Worm (Caenorhabditis elegans): ENCODE measurements around the gene dhps-1.

The dhps-1 gene

ce11 chrII:11979449-11980095, 13.2 kb upstream of the dhps-1 start, which contains the start of the genes ash-2 and Y17G7B.20:
TSS of gene ash-2 (plus strand) at chrII:11979838.
TSS of gene Y17G7B.20 (minus strand) at chrII:11979844.
- TF ChIP-seq elt-1 (tag; optimal IDR thresholded peaks at IDR 0.05) (no peak), R02D3.7 (tag; optimal IDR thresholded peaks at IDR 0.05) (no peak), ztf-4 (tag; optimal IDR thresholded peaks at IDR 0.05) (no peak), sea-2 (GFP tag; optimal IDR thresholded peaks at IDR 0.05) (no peak), lsy-12 (tag; optimal IDR thresholded peaks at IDR 0.05) (no peak), aly-2 (tag; optimal IDR thresholded peaks at IDR 0.05) (no peak), hmg-11 (tag; optimal IDR thresholded peaks at IDR 0.05) (peak; percentile 31), lin-39 (tag; optimal IDR thresholded peaks at IDR 0.05) (peak; percentile 33), ceh-28 (tag; optimal IDR thresholded peaks at IDR 0.05) (no peak), nhr-237 (tag; optimal IDR thresholded peaks at IDR 0.05) (no peak), mml-1 (tag; optimal IDR thresholded peaks at IDR 0.05) (no peak), fos-1 (tag; optimal IDR thresholded peaks at IDR 0.05) (no peak), ceh-82 (tag; optimal IDR thresholded peaks at IDR 0.05) (no peak), nhr-11 (tag; optimal IDR thresholded peaks at IDR 0.05) (no peak), lin-15B (tag; optimal IDR thresholded peaks at IDR 0.05) (peak; percentile 21), pqm-1 (tag; optimal IDR thresholded peaks at IDR 0.05) (no peak), jun-1 (tag; optimal IDR thresholded peaks at IDR 0.05) (no peak), nhr-76 (tag; optimal IDR thresholded peaks at IDR 0.05) (no peak), mdl-1 (tag; optimal IDR thresholded peaks at IDR 0.05) (no peak), snpc-4 (tag; optimal IDR thresholded peaks at IDR 0.05) (peak; percentile 4), fkh-2 (tag; optimal IDR thresholded peaks at IDR 0.05) (no peak), nhr-25 (tag; optimal IDR thresholded peaks at IDR 0.05) (peak; percentile 3), ama-1 (optimal IDR thresholded peaks at IDR 0.05) (peak; percentile 38), zag-1 (tag; optimal IDR thresholded peaks at IDR 0.05) (no peak), ceh-9 (tag; optimal IDR thresholded peaks at IDR 0.05) (no peak), unc-39 (tag; optimal IDR thresholded peaks at IDR 0.05) (no peak), nhr-28 (tag; optimal IDR thresholded peaks at IDR 0.05) (no peak), pha-4 (tag; optimal IDR thresholded peaks at IDR 0.05) (peak; percentile 18), egl-27 (tag; optimal IDR thresholded peaks at IDR 0.05) (no peak), elt-2 (tag; optimal IDR thresholded peaks at IDR 0.05) (no peak)

DNA sequence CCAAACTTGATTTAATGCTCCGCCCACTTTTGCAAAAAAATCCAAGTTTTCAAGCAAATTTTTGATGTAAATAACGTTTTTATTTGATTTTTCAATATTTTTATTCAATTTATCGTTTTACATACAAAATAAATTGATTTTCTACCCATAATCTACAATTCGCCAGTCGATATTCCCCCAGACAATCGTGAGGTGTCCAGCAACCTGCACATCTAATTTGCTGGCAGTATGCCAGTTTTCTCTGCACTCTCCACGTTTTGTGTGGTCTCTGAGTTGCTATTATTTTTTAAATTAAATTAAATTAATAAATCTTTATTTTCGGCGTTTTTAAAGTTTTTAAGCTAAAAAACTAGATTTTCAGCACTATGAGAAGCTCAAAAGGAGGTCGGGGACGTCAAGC, 12.7 kb upstream of the dhps-1 start:
- TF ChIP-seq ztf-11 (tag; optimal IDR thresholded peaks at IDR 0.05) = no peak
- peak; percentile 95 for TF ChIP-seq ZK546.5 (tag; optimal IDR thresholded peaks at IDR 0.05)
- peak; percentile 93 for TF ChIP-seq pha-4 (tag; optimal IDR thresholded peaks at IDR 0.05)
- TF ChIP-seq lsy-12 (tag; optimal IDR thresholded peaks at IDR 0.05) = no peak
- no peak for TF ChIP-seq fkh-2 (tag; optimal IDR thresholded peaks at IDR 0.05)
- TF ChIP-seq skn-1 (tag; optimal IDR thresholded peaks at IDR 0.05) = peak; percentile 39
- TF ChIP-seq nhr-77 (tag; optimal IDR thresholded peaks at IDR 0.05) = peak; percentile 67
- TF ChIP-seq elt-3 (tag; optimal IDR thresholded peaks at IDR 0.05) = no peak
- TF ChIP-seq nhr-28 (tag; optimal IDR thresholded peaks at IDR 0.05) = no peak
- no peak for TF ChIP-seq sea-2 (GFP tag; optimal IDR thresholded peaks at IDR 0.05)
- peak; percentile 77 for TF ChIP-seq nhr-11 (tag; optimal IDR thresholded peaks at IDR 0.05)
- TF ChIP-seq nhr-67 (tag; optimal IDR thresholded peaks at IDR 0.05) = no peak
- TF ChIP-seq elt-2 (tag; optimal IDR thresholded peaks at IDR 0.05) = peak; percentile 73
- peak; percentile 85 for TF ChIP-seq R02D3.7 (tag; optimal IDR thresholded peaks at IDR 0.05)
- TF ChIP-seq tbx-2 (tag; optimal IDR thresholded peaks at IDR 0.05) = peak; percentile 71
- no peak for TF ChIP-seq mml-1 (tag; optimal IDR thresholded peaks at IDR 0.05)
- TF ChIP-seq nhr-23 (tag; optimal IDR thresholded peaks at IDR 0.05) = peak; percentile 98
- no peak for TF ChIP-seq unc-39 (tag; optimal IDR thresholded peaks at IDR 0.05)
- TF ChIP-seq elt-1 (tag; optimal IDR thresholded peaks at IDR 0.05) = no peak
- no peak for TF ChIP-seq hmg-11 (tag; optimal IDR thresholded peaks at IDR 0.05)
- TF ChIP-seq fos-1 (tag; optimal IDR thresholded peaks at IDR 0.05) = peak; percentile 69
- TF ChIP-seq nhr-43 (tag; optimal IDR thresholded peaks at IDR 0.05; ENCODE audit: poor library complexity, severe bottlenecking) = peak; percentile 90
- TF ChIP-seq nhr-12 (tag; optimal IDR thresholded peaks at IDR 0.05) = no peak
- TF ChIP-seq jun-1 (tag; optimal IDR thresholded peaks at IDR 0.05) = peak; percentile 74
- no peak for TF ChIP-seq ceh-9 (tag; optimal IDR thresholded peaks at IDR 0.05)
- no peak for TF ChIP-seq nhr-237 (tag; optimal IDR thresholded peaks at IDR 0.05)
- TF ChIP-seq lin-39 (tag; optimal IDR thresholded peaks at IDR 0.05) = peak; percentile 44
- TF ChIP-seq ceh-16 (tag; optimal IDR thresholded peaks at IDR 0.05) = no peak
- peak; percentile 76 for TF ChIP-seq pqm-1 (tag; optimal IDR thresholded peaks at IDR 0.05)
- TF ChIP-seq mdl-1 (tag; optimal IDR thresholded peaks at IDR 0.05) = peak; percentile 43
- TF ChIP-seq ceh-82 (tag; optimal IDR thresholded peaks at IDR 0.05) = peak; percentile 69
- TF ChIP-seq egl-27 (tag; optimal IDR thresholded peaks at IDR 0.05) = peak; percentile 30
- TF ChIP-seq nhr-76 (tag; optimal IDR thresholded peaks at IDR 0.05) = no peak
- peak; percentile 83 for TF ChIP-seq nfya-1 (tag; optimal IDR thresholded peaks at IDR 0.05; ENCODE audit: insufficient read depth)
- TF ChIP-seq eor-1 (tag; optimal IDR thresholded peaks at IDR 0.05) = no peak
- TF ChIP-seq fkh-10 (GFP tag; optimal IDR thresholded peaks at IDR 0.05) = peak; percentile 86
- no peak for TF ChIP-seq zag-1 (tag; optimal IDR thresholded peaks at IDR 0.05)
- TF ChIP-seq ztf-4 (tag; optimal IDR thresholded peaks at IDR 0.05) = peak; percentile 79
- peak; percentile 57 for TF ChIP-seq snpc-4 (tag; optimal IDR thresholded peaks at IDR 0.05)
- TF ChIP-seq aly-2 (tag; optimal IDR thresholded peaks at IDR 0.05) = no peak
- peak; percentile 86 for TF ChIP-seq ceh-28 (tag; optimal IDR thresholded peaks at IDR 0.05)
- peak; percentile 69 for TF ChIP-seq nhr-25 (tag; optimal IDR thresholded peaks at IDR 0.05)
- no peak for TF ChIP-seq daf-12 (tag; optimal IDR thresholded peaks at IDR 0.05)
- no peak for TF ChIP-seq unc-62 (GFP tag; optimal IDR thresholded peaks at IDR 0.05)
- TF ChIP-seq egl-5 (tag; optimal IDR thresholded peaks at IDR 0.05) = peak; percentile 61
- peak; percentile 95 for TF ChIP-seq lin-15B (tag; optimal IDR thresholded peaks at IDR 0.05)

All from whole organism, L3 larva.